Fruit fly (Drosophila melanogaster): ENCODE results near the gene RpL10Aa.
A peak's percentile ranks its signal among the peaks of the same experiment; 100 is the strongest.

The RpL10Aa gene

DNA sequence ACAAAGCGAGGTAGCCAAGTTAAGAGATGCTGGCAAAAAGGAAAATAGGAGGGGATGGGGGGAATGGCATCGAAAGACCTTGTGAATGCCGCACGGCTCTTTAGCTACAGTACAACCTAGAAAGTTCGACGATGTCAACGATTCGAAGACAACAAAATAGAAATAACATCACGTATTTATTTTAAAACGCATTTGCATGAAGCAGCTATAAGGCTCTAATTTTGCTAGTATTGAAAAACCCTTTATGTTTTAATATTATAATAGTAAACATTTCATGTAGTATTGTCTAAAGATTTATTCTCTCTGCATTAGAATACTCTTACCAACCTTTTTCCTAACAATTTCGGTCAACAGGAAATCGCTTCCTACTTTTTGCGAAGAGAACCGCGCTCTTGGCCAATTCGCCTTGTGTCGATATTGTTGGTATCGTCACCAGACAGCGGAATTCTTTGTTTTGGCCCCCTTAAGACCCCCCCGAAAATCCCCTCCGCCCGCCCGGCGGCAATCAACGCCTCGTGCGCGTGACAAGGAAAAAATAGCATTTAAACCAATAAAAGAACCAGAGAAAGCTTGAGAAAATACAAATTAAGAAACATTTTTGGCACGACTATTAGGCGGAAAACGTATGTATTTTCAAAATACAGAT lies 47.4 kb downstream of the RpL10Aa start (continued):
- TF ChIP-seq sens (GFP tag) (peak; percentile 16), ato (GFP tag; IDR thresholded peaks at IDR 0.05; ENCODE audit: partially characterized antibody) (no peak), lab (GFP tag; optimal IDR thresholded peaks at IDR 0.05) (peak; percentile 24), odd (GFP tag; optimal IDR thresholded peaks at IDR 0.05) (no peak), corto (GFP tag; optimal IDR thresholded peaks at IDR 0.05) (no peak), stwl (tag; optimal IDR thresholded peaks at IDR 0.05) (no peak), hkb (optimal IDR thresholded peaks at IDR 0.05) (no peak), hkb (GFP tag; IDR thresholded peaks at IDR 0.05) (no peak), CG2116 (GFP tag; optimal IDR thresholded peaks at IDR 0.05) (no peak), Pdp1 (GFP tag; optimal IDR thresholded peaks at IDR 0.05) (no peak), CG2678 (tag; optimal IDR thresholded peaks at IDR 0.05) (peak; percentile 31), CG14014 (GFP tag; IDR thresholded peaks at IDR 0.05) (no peak), eyg (GFP tag; optimal IDR thresholded peaks at IDR 0.05) (no peak), pb (GFP tag; optimal IDR thresholded peaks at IDR 0.05) (no peak), CG33557 (GFP tag; optimal IDR thresholded peaks at IDR 0.05) (no peak), CG9817 (tag; optimal IDR thresholded peaks at IDR 0.05) (no peak), sd (tag; optimal IDR thresholded peaks at IDR 0.05) (peak; percentile 65), grau (tag; optimal IDR thresholded peaks at IDR 0.05) (peak; percentile 60), CG31441 (GFP tag; IDR thresholded peaks at IDR 0.05) (no peak), CG34224 (GFP tag; IDR thresholded peaks at IDR 0.05; ENCODE audit: partially characterized antibody) (no peak), Meics (GFP tag; optimal IDR thresholded peaks at IDR 0.05) (peak; percentile 25), CG10321 (GFP tag; IDR thresholded peaks at IDR 0.05) (no peak), CG1603 (tag; optimal IDR thresholded peaks at IDR 0.05) (no peak), GATAe (GFP tag; conservative IDR thresholded peaks at IDR 0.05) (no peak), Aef1 (GFP tag; IDR thresholded peaks at IDR 0.05) (0 out of 3 replicates have a peak, but pooled peaks have one; percentile 17), CrebB (tag; optimal IDR thresholded peaks at IDR 0.05) (no peak), CG3726 (GFP tag; IDR thresholded peaks at IDR 0.05) (no peak), CG7839 (tag; optimal IDR thresholded peaks at IDR 0.05) (peak; percentile 15), tio (GFP tag; optimal IDR thresholded peaks at IDR 0.05) (no peak), repo (GFP tag; optimal IDR thresholded peaks at IDR 0.05) (no peak), slbo (GFP tag; IDR thresholded peaks at IDR 0.05) (peak; percentile 24; the same call in 1 of the 2 replicates), disco-r (GFP tag; optimal IDR thresholded peaks at IDR 0.05) (no peak), Ada2b (GFP tag; IDR thresholded peaks at IDR 0.05) (0 out of 2 replicates have a peak, but pooled peaks have one; percentile 18), abd-A (tag; optimal IDR thresholded peaks at IDR 0.05) (no peak), gem (tag; optimal IDR thresholded peaks at IDR 0.05) (peak; percentile 5), Bdp1 (GFP tag; optimal IDR thresholded peaks at IDR 0.05) (no peak), CG6175 (GFP tag; IDR thresholded peaks at IDR 0.05) (no peak), CG13287 (GFP tag; IDR thresholded peaks at IDR 0.05; ENCODE audit: partially characterized antibody) (no peak), Awh (GFP tag; IDR thresholded peaks at IDR 0.05) (no peak), al (GFP tag; IDR thresholded peaks at IDR 0.05) (peak; percentile 54), CG15269 (tag; optimal IDR thresholded peaks at IDR 0.05) (peak; percentile 8), CG32532 (GFP tag; IDR thresholded peaks at IDR 0.05) (peak; percentile 58; the same call in 1 of the 2 replicates), jumu (GFP tag; optimal IDR thresholded peaks at IDR 0.05) (no peak), Ptx1 (GFP tag; IDR thresholded peaks at IDR 0.05) (peak; percentile 40; the same call in 1 of the 2 replicates), CG10462 (GFP tag; optimal IDR thresholded peaks at IDR 0.05) (no peak), CG31388 (GFP tag; optimal IDR thresholded peaks at IDR 0.05) (no peak), Fer3 (tag; optimal IDR thresholded peaks at IDR 0.05) (peak; percentile 18), Rfx (GFP tag; IDR thresholded peaks at IDR 0.05) (peak; percentile 36; the same call in 1 of the 2 replicates), Dbx (GFP tag; IDR thresholded peaks at IDR 0.05) (0 out of 3 replicates have a peak, but pooled peaks have one; percentile 34), eve (GFP tag; optimal IDR thresholded peaks at IDR 0.05) (no peak)
